Fruit fly (Drosophila melanogaster): ENCODE data around the gene TFAM.
A peak's percentile ranks its signal among the peaks of the same experiment; 100 is the strongest.

DNA sequence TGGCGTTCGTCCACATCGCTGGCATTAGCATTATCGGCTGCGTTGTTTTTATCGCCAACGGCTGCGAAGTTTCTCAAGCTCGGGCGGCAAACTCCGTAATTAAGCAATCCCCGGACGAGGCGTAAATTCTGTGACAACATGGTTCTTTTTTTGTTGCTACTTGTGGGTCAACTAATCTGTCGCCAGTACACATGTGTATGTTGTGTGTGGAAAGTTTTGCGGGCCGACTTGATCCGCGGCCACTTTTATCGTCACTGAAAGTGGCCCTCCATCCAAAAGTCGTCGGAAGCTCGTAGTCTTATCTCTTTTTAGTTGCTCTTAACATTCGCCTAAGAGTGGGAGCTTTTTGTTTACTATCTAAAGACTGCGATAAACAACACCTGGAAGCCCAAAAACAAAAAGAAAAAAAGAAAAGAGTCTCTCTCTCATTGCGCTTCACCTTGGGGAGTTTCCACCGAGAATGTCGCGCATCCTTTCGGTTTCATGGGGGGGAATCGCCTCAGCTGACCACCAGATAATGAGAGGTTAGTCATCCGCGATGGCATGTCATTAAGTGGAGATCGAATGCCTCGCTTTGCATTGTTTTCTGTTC lies 12.9 kb downstream of the TFAM start, which contains the start of gene CG10877:
- peak; percentile 33 for TF ChIP-seq Pif1A (GFP tag; optimal IDR thresholded peaks at IDR 0.05)
- no peak for TF ChIP-seq rn (GFP tag; IDR thresholded peaks at IDR 0.05)
- TF ChIP-seq CG34367 (tag; optimal IDR thresholded peaks at IDR 0.05), result no peak
- no peak for TF ChIP-seq CG17806 (tag; optimal IDR thresholded peaks at IDR 0.05)
- TF ChIP-seq CG9948 (tag; optimal IDR thresholded peaks at IDR 0.05), result no peak
- TF ChIP-seq CG13204 (GFP tag; optimal IDR thresholded peaks at IDR 0.05), result peak; percentile 2
- TF ChIP-seq CG8301 (tag; optimal IDR thresholded peaks at IDR 0.05), result no peak
- no peak for TF ChIP-seq CG10348 (GFP tag; IDR thresholded peaks at IDR 0.05)
- no peak for TF ChIP-seq D1 (tag; optimal IDR thresholded peaks at IDR 0.05)
- TF ChIP-seq CG12605 (GFP tag; IDR thresholded peaks at IDR 0.05), result 0 out of 2 replicates have a peak, but pooled peaks have one; percentile 26
- peak; percentile 19 for TF ChIP-seq CG15710 (tag; optimal IDR thresholded peaks at IDR 0.05)
- TF ChIP-seq EcR (GFP tag; optimal IDR thresholded peaks at IDR 0.05), result peak; percentile 85
